Worm (Caenorhabditis elegans): ENCODE measurements around the gene ZK1010.10.

The ZK1010.10 gene

ce11 chrIII:13029608-13030007 lies 27.4 kb downstream of the ZK1010.10 start, which contains the start of gene F14F7.4:
Gene F14F7.4, minus strand, starts transcription at chrIII:13029708.
- no peak for TF ChIP-seq W03F9.2 (tag; optimal IDR thresholded peaks at IDR 0.05)
- TF ChIP-seq dao-5 (tag; optimal IDR thresholded peaks at IDR 0.05), result no peak
- no peak for TF ChIP-seq him-1 (tag; optimal IDR thresholded peaks at IDR 0.05)

ce11 chrIII:13030551-13030950 lies 28.4 kb downstream of the ZK1010.10 start, which contains the start of gene F14F7.7:
Gene F14F7.7, plus strand, starts transcription at chrIII:13030904.
- TF ChIP-seq W03F9.2 (tag; optimal IDR thresholded peaks at IDR 0.05) (no peak), him-1 (tag; optimal IDR thresholded peaks at IDR 0.05) (no peak), dao-5 (tag; optimal IDR thresholded peaks at IDR 0.05) (no peak)

ce11 chrIII:13031701-13032100 lies 29.5 kb downstream of the ZK1010.10 start, which contains the start of gene F14F7.5:
Gene F14F7.5, plus strand, starts transcription at chrIII:13032001.
- TF ChIP-seq him-1 (tag; optimal IDR thresholded peaks at IDR 0.05) (no peak), dao-5 (tag; optimal IDR thresholded peaks at IDR 0.05) (no peak), W03F9.2 (tag; optimal IDR thresholded peaks at IDR 0.05) (no peak)

- TF ChIP-seq W03F9.2 (tag; optimal IDR thresholded peaks at IDR 0.05) (no peak), dao-5 (tag; optimal IDR thresholded peaks at IDR 0.05) (no peak), him-1 (tag; optimal IDR thresholded peaks at IDR 0.05) (no peak)
These were observed 30.3 kb downstream of the ZK1010.10 start for ce11 chrIII:13032429-13033018.

ce11 chrIII:13039739-13040138 lies 37.6 kb downstream of the ZK1010.10 start, which contains the start of gene F54F12.2:
Gene F54F12.2, plus strand, starts transcription at chrIII:13040039.
- TF ChIP-seq dao-5 (tag; optimal IDR thresholded peaks at IDR 0.05) (no peak), W03F9.2 (tag; optimal IDR thresholded peaks at IDR 0.05) (no peak), him-1 (tag; optimal IDR thresholded peaks at IDR 0.05) (no peak)

ce11 chrIII:13049956-13050355 lies 47.8 kb downstream of the ZK1010.10 start:
- TF ChIP-seq W03F9.2 (tag; optimal IDR thresholded peaks at IDR 0.05) (no peak), dao-5 (tag; optimal IDR thresholded peaks at IDR 0.05) (no peak), him-1 (tag; optimal IDR thresholded peaks at IDR 0.05) (no peak)
